Fruit fly (Drosophila melanogaster) whole organism, embryonic: ENCODE data around the gene Atpalpha.
A peak's percentile ranks its signal among the peaks of the same experiment; 100 is the strongest.

Experiments used
- Atf6 ChIP-seq: fragments of 200-800 bp; sonication (Bioruptor generic); IDR thresholded peaks from 2 replicates; pipeline ENCODE4 v1.3.6; 2022; ENCODE audit warnings: missing biosample characterization, missing genetic modification characterization
- CG10979 ChIP-seq: fragments of 200-800 bp; sonication (Bioruptor generic); optimal IDR thresholded peaks from 2 replicates; lab custom pipeline; 2018; ENCODE audit warnings: missing biosample characterization, mild to moderate bottlenecking, missing genetic modification characterization, moderate library complexity
- CG12769 ChIP-seq: fragments of 200-800 bp; sonication (Bioruptor generic); optimal IDR thresholded peaks from 2 replicates; lab custom pipeline; 2019; ENCODE audit warnings: missing biosample characterization, mild to moderate bottlenecking, missing genetic modification characterization, moderate library complexity
- CG12942 ChIP-seq: fragments of 200-800 bp; sonication (Bioruptor generic); optimal IDR thresholded peaks from 3 replicates; lab custom pipeline; 2016; ENCODE audit warnings: missing biosample characterization, missing genetic modification characterization
- CG15696 ChIP-seq: fragments of 200-800 bp; sonication (Bioruptor generic); optimal IDR thresholded peaks from 2 replicates; lab custom pipeline; 2019; ENCODE audit warnings: missing biosample characterization, mild to moderate bottlenecking, missing genetic modification characterization, moderate library complexity
- CG17568 ChIP-seq: fragments of 200-800 bp; sonication (Bioruptor generic); optimal IDR thresholded peaks from 2 replicates; lab custom pipeline; 2018; ENCODE audit warnings: missing biosample characterization, mild to moderate bottlenecking, missing genetic modification characterization, moderate library complexity
- CG31224 ChIP-seq: fragments of 200-800 bp; sonication (Bioruptor generic); IDR thresholded peaks from 2 replicates; pipeline ENCODE4 v1.3.6; 2022; ENCODE audit warnings: missing biosample characterization, missing genetic modification characterization
- CG32767 ChIP-seq: fragments of 200-800 bp; sonication (Bioruptor generic); IDR thresholded peaks from 2 replicates; pipeline ENCODE4 v1.3.6; 2022; ENCODE audit warnings: missing biosample characterization, missing genetic modification characterization
- CG3281 ChIP-seq: fragments of 200-800 bp; sonication (Bioruptor generic); optimal IDR thresholded peaks from 3 replicates; lab custom pipeline; 2017; ENCODE audit warnings: missing biosample characterization, mild to moderate bottlenecking, missing genetic modification characterization
- CG33557 ChIP-seq: fragments of 200-800 bp; sonication (Bioruptor generic); optimal IDR thresholded peaks from 2 replicates; lab custom pipeline; 2019; ENCODE audit warnings: missing biosample characterization, mild to moderate bottlenecking, missing genetic modification characterization, moderate library complexity
- CG3838 ChIP-seq: fragments of 200-800 bp; sonication (Bioruptor generic); optimal IDR thresholded peaks from 3 replicates; lab custom pipeline; 2016; ENCODE audit warnings: missing biosample characterization, missing genetic modification characterization
- CG4404 ChIP-seq: fragments of 200-800 bp; sonication (Bioruptor generic); IDR thresholded peaks from 2 replicates; pipeline ENCODE4 v1.3.6; 2022; ENCODE audit warnings: missing biosample characterization, missing genetic modification characterization
- CG5180 ChIP-seq: fragments of 200-800 bp; sonication (Bioruptor generic); optimal IDR thresholded peaks from 3 replicates; lab custom pipeline; 2017; ENCODE audit warnings: missing biosample characterization, missing genetic modification characterization, mild to moderate bottlenecking, moderate library complexity, missing genetic modification reagents
- CG5245 ChIP-seq: fragments of 200-800 bp; sonication (Bioruptor generic); optimal IDR thresholded peaks from 3 replicates; lab custom pipeline; 2016; ENCODE audit warnings: missing biosample characterization, missing genetic modification characterization
- CG6683 ChIP-seq: fragments of 200-800 bp; sonication (Bioruptor generic); optimal IDR thresholded peaks from 2 replicates; lab custom pipeline; 2017; ENCODE audit warnings: missing biosample characterization, mild to moderate bottlenecking, missing genetic modification characterization, missing genetic modification reagents
- CG7745 ChIP-seq: fragments of 200-800 bp; sonication (Bioruptor generic); optimal IDR thresholded peaks from 2 replicates; lab custom pipeline; 2018; ENCODE audit warnings: missing biosample characterization, mild to moderate bottlenecking, missing genetic modification characterization, moderate library complexity
- CG8089 ChIP-seq: fragments of 200-800 bp; sonication (Bioruptor generic); optimal IDR thresholded peaks from 3 replicates; lab custom pipeline; 2016; ENCODE audit warnings: missing biosample characterization, missing genetic modification characterization
- CG8281 ChIP-seq: fragments of 200-800 bp; sonication (Bioruptor generic); optimal IDR thresholded peaks from 2 replicates; lab custom pipeline; 2018; ENCODE audit warnings: missing biosample characterization, mild to moderate bottlenecking, missing genetic modification characterization, moderate library complexity
- Camta ChIP-seq: fragments of 200-800 bp; sonication (Bioruptor generic); optimal IDR thresholded peaks from 2 replicates; lab custom pipeline; 2016; ENCODE audit warnings: missing biosample characterization, missing genetic modification characterization
- Dad ChIP-seq: fragments of 200-800 bp; sonication (Bioruptor generic); optimal IDR thresholded peaks from 3 replicates; lab custom pipeline; 2016; ENCODE audit warnings: missing biosample characterization, missing genetic modification characterization
- Dip3 ChIP-seq: fragments of 200-800 bp; sonication (Bioruptor generic); optimal IDR thresholded peaks from 3 replicates; lab custom pipeline; 2016; ENCODE audit warnings: missing biosample characterization, missing genetic modification characterization
- Doc2 ChIP-seq: fragments of 200-800 bp; sonication (Bioruptor generic); IDR thresholded peaks from 2 replicates; pipeline ENCODE4 v1.3.6; 2022; ENCODE audit warnings: missing biosample characterization, missing genetic modification characterization
- Elba2 ChIP-seq: fragments of 200-800 bp; sonication (Bioruptor generic); optimal IDR thresholded peaks from 3 replicates; lab custom pipeline; 2016; ENCODE audit warnings: missing biosample characterization, missing genetic modification characterization
- Fer2 ChIP-seq: fragments of 200-800 bp; sonication (Bioruptor generic); optimal IDR thresholded peaks from 2 replicates; lab custom pipeline; 2018; ENCODE audit warnings: missing biosample characterization, mild to moderate bottlenecking, missing genetic modification characterization, moderate library complexity
- Hand ChIP-seq: fragments of 200-800 bp; sonication (Bioruptor generic); optimal IDR thresholded peaks from 2 replicates; lab custom pipeline; 2017; ENCODE audit warnings: mild to moderate bottlenecking, missing biosample characterization, missing genetic modification reagents, missing genetic modification characterization
- Hey ChIP-seq: fragments of 200-800 bp; sonication (Bioruptor generic); optimal IDR thresholded peaks from 3 replicates; lab custom pipeline; 2018; ENCODE audit warnings: missing biosample characterization, mild to moderate bottlenecking, missing genetic modification characterization
- Hr51 ChIP-seq, 2 experiments: fragments of 200-800 bp; sonication (Bioruptor generic); optimal IDR thresholded peaks; 2 replicates in 1 of 2; 3 replicates in 1 of 2; lab custom pipeline; 2016 to 2018; ENCODE audit warnings: missing biosample characterization in 2 of 2, missing genetic modification characterization in 2 of 2, mild to moderate bottlenecking in 1 of 2, moderate library complexity in 1 of 2
- Mes4 ChIP-seq: fragments of 200-800 bp; sonication (Bioruptor generic); optimal IDR thresholded peaks from 2 replicates; lab custom pipeline; 2016; ENCODE audit warnings: missing biosample characterization, missing genetic modification characterization
- Sox102F ChIP-seq: fragments of 200-800 bp; sonication (Bioruptor generic); optimal IDR thresholded peaks from 2 replicates; lab custom pipeline; 2018; ENCODE audit warnings: missing biosample characterization, mild to moderate bottlenecking, missing genetic modification characterization, moderate library complexity
- Sry-β ChIP-seq: fragments of 200-800 bp; sonication (Bioruptor generic); optimal IDR thresholded peaks from 2 replicates; lab custom pipeline; 2018; ENCODE audit warnings: missing biosample characterization, mild to moderate bottlenecking, missing genetic modification characterization, moderate library complexity
- ab ChIP-seq: fragments of 200-800 bp; sonication (Bioruptor generic); optimal IDR thresholded peaks from 2 replicates; lab custom pipeline; 2016; ENCODE audit warnings: missing biosample characterization, missing genetic modification characterization
- ase ChIP-seq: fragments of 200-800 bp; sonication (Bioruptor generic); IDR thresholded peaks from 3 replicates; pipeline ENCODE4 v1.3.6; 2022; ENCODE audit warnings: missing biosample characterization, missing genetic modification characterization
- dati ChIP-seq: fragments of 200-800 bp; sonication (Bioruptor generic); IDR thresholded peaks from 2 replicates; pipeline ENCODE4 v1.3.6; 2022; ENCODE audit warnings: missing biosample characterization, missing genetic modification characterization
- dmrt11E ChIP-seq: fragments of 200-800 bp; sonication (Bioruptor generic); optimal IDR thresholded peaks from 3 replicates; lab custom pipeline; 2018; ENCODE audit warnings: missing biosample characterization, mild to moderate bottlenecking, missing genetic modification characterization, moderate library complexity
- fd3F ChIP-seq: fragments of 200-800 bp; sonication (Bioruptor generic); optimal IDR thresholded peaks from 2 replicates; lab custom pipeline; 2018; ENCODE audit warnings: missing biosample characterization, mild to moderate bottlenecking, missing genetic modification characterization, moderate library complexity
- fd64A ChIP-seq: fragments of 200-800 bp; sonication (Bioruptor generic); optimal IDR thresholded peaks from 3 replicates; lab custom pipeline; 2018; ENCODE audit warnings: missing biosample characterization, mild to moderate bottlenecking, missing genetic modification characterization
- gem ChIP-seq: fragments of 200-800 bp; sonication (Bioruptor generic); optimal IDR thresholded peaks from 2 replicates; lab custom pipeline; 2019; ENCODE audit warnings: missing biosample characterization, mild to moderate bottlenecking, missing genetic modification characterization, moderate library complexity
- grau ChIP-seq: fragments of 200-800 bp; optimal IDR thresholded peaks from 3 replicates; lab custom pipeline; 2019; ENCODE audit warnings: missing biosample characterization, mild to moderate bottlenecking, missing genetic modification characterization, moderate library complexity
- her ChIP-seq: fragments of 200-800 bp; sonication (Bioruptor generic); optimal IDR thresholded peaks from 2 replicates; lab custom pipeline; 2016; ENCODE audit warnings: missing biosample characterization, missing genetic modification characterization
- lab ChIP-seq: fragments of 200-800 bp; sonication (Bioruptor generic); optimal IDR thresholded peaks from 3 replicates; lab custom pipeline; 2017; ENCODE audit warnings: missing biosample characterization, missing genetic modification characterization, mild to moderate bottlenecking, moderate library complexity, missing genetic modification reagents
- nerfin-2 ChIP-seq: fragments of 200-800 bp; sonication (Bioruptor generic); IDR thresholded peaks from 2 replicates; pipeline ENCODE4 v1.3.6; 2022; ENCODE audit warnings: missing biosample characterization, missing genetic modification characterization; ENCODE audit not compliant: partially characterized antibody
- phol ChIP-seq: fragments of 200-800 bp; sonication (Bioruptor generic); optimal IDR thresholded peaks from 3 replicates; lab custom pipeline; 2018; ENCODE audit warnings: missing biosample characterization, mild to moderate bottlenecking, missing genetic modification characterization, moderate library complexity
- pnt ChIP-seq: fragments of 200-800 bp; sonication (Bioruptor generic); optimal IDR thresholded peaks from 3 replicates; lab custom pipeline; 2016; ENCODE audit warnings: missing biosample characterization, missing genetic modification characterization
- pum ChIP-seq: fragments of 200-800 bp; sonication (Bioruptor generic); optimal IDR thresholded peaks from 2 replicates; lab custom pipeline; 2016; ENCODE audit warnings: missing biosample characterization, missing genetic modification characterization
- ranshi ChIP-seq: fragments of 200-800 bp; sonication (Bioruptor generic); IDR thresholded peaks from 2 replicates; pipeline ENCODE4 v1.3.6; 2022; ENCODE audit warnings: missing biosample characterization, missing genetic modification characterization
- repo ChIP-seq: fragments of 200-800 bp; sonication (Bioruptor generic); optimal IDR thresholded peaks from 2 replicates; lab custom pipeline; 2016; ENCODE audit warnings: missing biosample characterization, missing genetic modification characterization
- rib ChIP-seq: fragments of 200-800 bp; sonication (Bioruptor generic); IDR thresholded peaks from 2 replicates; pipeline ENCODE4 v1.3.6; 2022; ENCODE audit warnings: missing biosample characterization, missing genetic modification characterization
- seq ChIP-seq: fragments of 200-800 bp; sonication (Bioruptor generic); IDR thresholded peaks from 2 replicates; pipeline ENCODE4 v1.3.6; 2022; ENCODE audit warnings: missing biosample characterization, missing genetic modification characterization
- ssp ChIP-seq: fragments of 200-800 bp; sonication (Bioruptor generic); IDR thresholded peaks from 2 replicates; pipeline ENCODE4 v1.3.6; 2022; ENCODE audit warnings: missing biosample characterization, missing genetic modification characterization
- sug ChIP-seq: fragments of 200-800 bp; optimal IDR thresholded peaks from 2 replicates; lab custom pipeline; 2019; ENCODE audit warnings: missing biosample characterization, mild to moderate bottlenecking, missing genetic modification characterization, moderate library complexity
- wdn ChIP-seq: fragments of 200-800 bp; sonication (Bioruptor generic); IDR thresholded peaks from 2 replicates; pipeline ENCODE4 v1.3.6; 2022; ENCODE audit warnings: missing biosample characterization, missing genetic modification characterization

Atpalpha gene

DNA sequence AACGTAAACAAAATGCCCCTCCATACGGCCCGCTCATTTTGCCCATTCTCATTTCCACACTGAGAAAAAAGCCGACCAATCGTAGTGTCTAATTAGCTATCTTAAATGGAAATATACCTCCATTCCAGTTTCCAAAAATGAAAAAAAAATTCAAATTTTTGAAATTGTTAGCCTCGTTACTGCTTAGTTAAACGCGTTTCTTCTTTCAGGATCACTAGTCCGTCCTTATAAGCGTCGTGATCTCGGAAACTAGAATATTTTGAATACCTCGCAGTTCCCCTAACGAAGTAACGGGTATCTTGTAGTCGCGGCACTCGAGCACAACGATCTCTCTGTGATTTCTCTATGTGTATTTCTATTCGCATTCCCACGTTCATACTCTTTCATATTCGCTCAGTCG is 41.1 kb downstream of the Atpalpha start (continued):
- TF ChIP-seq ab (no peak), pum (peak; percentile 34), Hand (GFP tag; lab: Kevin White, UChicago) (no peak), rib (GFP tag; lab: Robert Waterston, UW) (no peak), gem (tag; lab: Kevin White, UChicago) (peak; percentile 74), CG7745 (tag; lab: Kevin White, UChicago) (no peak), Camta (peak; percentile 17), CG17568 (no peak), ase (GFP tag; lab: Robert Waterston, UW) (no peak), Dip3 (GFP tag; lab: Kevin White, UChicago) (peak; percentile 3), ranshi (GFP tag; lab: Robert Waterston, UW) (peak; percentile 50; the same call in 1 of the 2 replicates), CG12769 (no peak), pnt (GFP tag; lab: Kevin White, UChicago) (peak; percentile 43), CG8281 (tag; lab: Kevin White, UChicago) (peak; percentile 4), CG4404 (GFP tag; lab: Robert Waterston, UW) (peak; percentile 24; the same call in 1 of the 2 replicates), Fer2 (tag; lab: Kevin White, UChicago) (no peak), CG3838 (GFP tag; lab: Kevin White, UChicago) (no peak), dati (GFP tag; lab: Robert Waterston, UW) (no peak), CG10979 (tag; lab: Kevin White, UChicago) (no peak), Sox102F (GFP tag; lab: Kevin White, UChicago) (peak; percentile 58), CG5180 (GFP tag; lab: Kevin White, UChicago) (no peak), her (GFP tag; lab: Kevin White, UChicago) (peak; percentile 32), repo (GFP tag; lab: Kevin White, UChicago) (peak; percentile 13), wdn (GFP tag; lab: Robert Waterston, UW) (no peak), Sry-β (GFP tag; lab: Kevin White, UChicago) (no peak), Hey (tag; lab: Kevin White, UChicago) (no peak), Hr51 (GFP tag; optimal IDR thresholded peaks at IDR 0.05; lab: Kevin White, UChicago) (peak in 1 of 2 experiments; percentile 74), CG8089 (no peak), CG5245 (no peak), phol (tag; lab: Kevin White, UChicago) (peak; percentile 53), Doc2 (GFP tag; lab: Robert Waterston, UW) (no peak), sug (tag; lab: Kevin White, UChicago) (peak; percentile 64), CG15696 (tag; lab: Kevin White, UChicago) (peak; percentile 33), CG32767 (GFP tag; lab: Robert Waterston, UW) (0 out of 2 replicates have a peak, but pooled peaks have one; percentile 29), CG12942 (GFP tag; lab: Kevin White, UChicago) (peak; percentile 2), Dad (GFP tag; lab: Kevin White, UChicago) (peak; percentile 28), Atf6 (GFP tag; lab: Robert Waterston, UW) (peak; percentile 67; the same call in 1 of the 2 replicates), CG6683 (GFP tag; lab: Kevin White, UChicago) (no peak), dmrt11E (tag; lab: Kevin White, UChicago) (no peak), ssp (peak; percentile 53), CG3281 (GFP tag; lab: Kevin White, UChicago) (peak; percentile 68), grau (peak; percentile 65), CG31224 (GFP tag; lab: Robert Waterston, UW) (peak; percentile 53; the same call in 1 of the 2 replicates), fd64A (GFP tag; lab: Kevin White, UChicago) (no peak), nerfin-2 (GFP tag; lab: Robert Waterston, UW) (no peak), fd3F (GFP tag; lab: Kevin White, UChicago) (peak; percentile 44), Mes4 (GFP tag; lab: Kevin White, UChicago) (no peak), Elba2 (no peak), CG33557 (GFP tag; lab: Kevin White, UChicago) (no peak), seq (GFP tag; lab: Robert Waterston, UW) (0 out of 2 replicates have a peak, but pooled peaks have one; percentile 36), lab (peak; percentile 74)
